Worm (Caenorhabditis elegans) whole organism, L3 larva: Measurements from ENCODE around the gene C01B10.7.

Experiments used
- egl-27 ChIP-seq: sonication (generic microtip); optimal IDR thresholded peaks from 4 replicates; lab custom pipeline; 2017; ENCODE audit warnings: missing biosample characterization, missing genetic modification reagents, missing genetic modification characterization
- elt-2 ChIP-seq: sonication (generic microtip); optimal IDR thresholded peaks from 2 replicates; lab custom pipeline; 2016; ENCODE audit warnings: missing genetic modification reagents, mild to moderate bottlenecking, missing genetic modification characterization, missing compliant biosample characterization
- hmg-11 ChIP-seq: sonication (generic microtip); optimal IDR thresholded peaks from 2 replicates; lab custom pipeline; 2016; ENCODE audit warnings: missing genetic modification characterization, missing compliant biosample characterization
- nhr-25 ChIP-seq: sonication (generic microtip); optimal IDR thresholded peaks from 2 replicates; lab custom pipeline; 2017; ENCODE audit warnings: missing biosample characterization, missing genetic modification characterization
- nhr-76 ChIP-seq: fragments of 150-350 bp; sonication (generic microtip); optimal IDR thresholded peaks from 5 replicates; lab custom pipeline; 2014; ENCODE audit warnings: missing biosample characterization, missing genetic modification characterization
- nhr-77 ChIP-seq: fragments of 150-350 bp; optimal IDR thresholded peaks from 2 replicates; lab custom pipeline; 2014; ENCODE audit warnings: missing biosample characterization, missing genetic modification characterization
- pqm-1 ChIP-seq: fragments of 150-350 bp; optimal IDR thresholded peaks from 2 replicates; lab custom pipeline; 2017; ENCODE audit warnings: missing biosample characterization, missing genetic modification characterization, inconsistent platforms
- tbx-2 ChIP-seq: sonication (generic microtip); optimal IDR thresholded peaks from 2 replicates; lab custom pipeline; 2016; ENCODE audit warnings: mild to moderate bottlenecking, missing genetic modification characterization, missing compliant biosample characterization
- unc-39 ChIP-seq: sonication (generic microtip); optimal IDR thresholded peaks from 4 replicates; lab custom pipeline; 2017; ENCODE audit warnings: missing biosample characterization, missing genetic modification characterization
- zag-1 ChIP-seq: fragments of 150-350 bp; optimal IDR thresholded peaks from 2 replicates; lab custom pipeline; 2014; ENCODE audit warnings: missing biosample characterization, missing genetic modification characterization
- ztf-11 ChIP-seq: fragments of 150-350 bp; optimal IDR thresholded peaks from 2 replicates; lab custom pipeline; 2014; ENCODE audit warnings: missing biosample characterization, missing genetic modification characterization

DNA sequence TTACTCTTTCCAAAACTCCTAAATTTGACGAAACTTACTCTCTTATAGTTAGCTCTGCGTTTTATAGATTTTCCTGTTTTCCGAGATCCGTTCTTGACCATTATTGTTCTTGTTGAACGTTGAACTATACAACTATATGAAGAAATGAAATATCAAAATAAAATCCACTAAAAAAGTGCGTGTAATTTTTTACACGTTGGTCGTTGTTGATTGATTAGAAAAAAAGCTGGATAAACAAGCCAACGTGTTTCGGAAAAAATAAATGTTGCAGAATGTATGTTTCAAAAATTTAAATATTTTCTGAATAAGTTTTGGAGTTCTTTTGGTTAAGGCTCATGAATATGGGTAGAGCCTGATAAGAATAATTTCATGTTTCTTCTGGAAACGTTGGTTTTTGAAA lies 29.5 kb downstream of the C01B10.7 start, which contains the start of gene Y73B6A.1:
- TF ChIP-seq nhr-25 (tag; lab: Kevin White, UChicago) (no peak), hmg-11 (tag; lab: Kevin White, UChicago) (no peak), unc-39 (no peak), egl-27 (tag; lab: Kevin White, UChicago) (no peak), ztf-11 (tag; lab: Kevin White, UChicago) (no peak), nhr-77 (tag; lab: Kevin White, UChicago) (no peak), zag-1 (tag; lab: Kevin White, UChicago) (no peak), pqm-1 (tag; lab: Kevin White, UChicago) (no peak), elt-2 (tag; lab: Kevin White, UChicago) (no peak), nhr-76 (tag; lab: Kevin White, UChicago) (no peak), tbx-2 (tag; lab: Kevin White, UChicago) (no peak)
